Fruit fly (Drosophila melanogaster) whole organism, prepupa: ENCODE measurements around the gene cold.

Experiments used
- Blimp-1 ChIP-seq: fragments of 200-800 bp; sonication (Bioruptor generic); optimal IDR thresholded peaks from 3 replicates; lab custom pipeline; 2017; ENCODE audit warnings: missing biosample characterization, missing genetic modification characterization, mild to moderate bottlenecking, moderate library complexity, missing genetic modification reagents
- CG10631 ChIP-seq: fragments of 200-800 bp; sonication (Bioruptor generic); optimal IDR thresholded peaks from 2 replicates; lab custom pipeline; 2016; ENCODE audit warnings: missing biosample characterization, missing genetic modification characterization
- CG10669 ChIP-seq: fragments of 200-800 bp; sonication (Bioruptor generic); optimal IDR thresholded peaks from 3 replicates; lab custom pipeline; 2018; ENCODE audit warnings: missing biosample characterization, mild to moderate bottlenecking, missing genetic modification characterization, moderate library complexity
- CG11294 ChIP-seq: fragments of 200-800 bp; sonication (Bioruptor generic); IDR thresholded peaks from 2 replicates; pipeline ENCODE4 v1.3.6; 2022; ENCODE audit warnings: missing biosample characterization, missing genetic modification characterization
- CG11762 ChIP-seq: fragments of 200-800 bp; sonication (Bioruptor generic); optimal IDR thresholded peaks from 3 replicates; lab custom pipeline; 2016; ENCODE audit warnings: missing biosample characterization, missing genetic modification characterization; ENCODE audit not compliant: insufficient read depth
- CG11902 ChIP-seq: fragments of 200-800 bp; sonication (Bioruptor generic); optimal IDR thresholded peaks from 3 replicates; lab custom pipeline; 2016; ENCODE audit warnings: missing biosample characterization, missing genetic modification characterization
- CG15336 ChIP-seq: fragments of 200-800 bp; sonication (Bioruptor generic); IDR thresholded peaks from 2 replicates; pipeline ENCODE4 v1.3.6; 2022; ENCODE audit warnings: missing biosample characterization, missing genetic modification characterization
- CG16779 ChIP-seq: fragments of 200-800 bp; sonication (Bioruptor generic); optimal IDR thresholded peaks from 3 replicates; lab custom pipeline; 2017; ENCODE audit warnings: missing biosample characterization, mild to moderate bottlenecking, missing genetic modification characterization
- CG3032 ChIP-seq: fragments of 200-800 bp; optimal IDR thresholded peaks from 2 replicates; lab custom pipeline; 2019; ENCODE audit warnings: missing biosample characterization, mild to moderate bottlenecking, missing genetic modification characterization, moderate library complexity
- CG31627 ChIP-seq: fragments of 200-800 bp; sonication (Bioruptor generic); optimal IDR thresholded peaks from 3 replicates; lab custom pipeline; 2016; ENCODE audit warnings: missing biosample characterization, missing genetic modification characterization
- CG34406 ChIP-seq: fragments of 200-800 bp; sonication (Bioruptor generic); optimal IDR thresholded peaks from 3 replicates; lab custom pipeline; 2016; ENCODE audit warnings: missing biosample characterization, missing genetic modification characterization
- CG3919 ChIP-seq: fragments of 200-800 bp; sonication (Bioruptor generic); optimal IDR thresholded peaks from 3 replicates; lab custom pipeline; 2016; ENCODE audit warnings: missing biosample characterization, missing genetic modification characterization
- CG4318 ChIP-seq: fragments of 200-800 bp; sonication (Bioruptor generic); optimal IDR thresholded peaks from 3 replicates; lab custom pipeline; 2017; ENCODE audit warnings: missing biosample characterization, mild to moderate bottlenecking, missing genetic modification characterization
- CG6276 ChIP-seq: fragments of 200-800 bp; sonication (Bioruptor generic); optimal IDR thresholded peaks from 2 replicates; lab custom pipeline; 2017; ENCODE audit warnings: missing biosample characterization, mild to moderate bottlenecking, missing genetic modification characterization
- CG6792 ChIP-seq: fragments of 200-800 bp; sonication (Bioruptor generic); optimal IDR thresholded peaks from 3 replicates; lab custom pipeline; 2016; ENCODE audit warnings: missing biosample characterization, missing genetic modification characterization
- CG6808 ChIP-seq: fragments of 200-800 bp; sonication (Bioruptor generic); optimal IDR thresholded peaks from 3 replicates; lab custom pipeline; 2017; ENCODE audit warnings: missing biosample characterization, missing genetic modification characterization, mild to moderate bottlenecking, moderate library complexity, missing genetic modification reagents
- CG6854 ChIP-seq: fragments of 200-800 bp; sonication (Bioruptor generic); optimal IDR thresholded peaks from 2 replicates; lab custom pipeline; 2017; ENCODE audit warnings: missing biosample characterization, mild to moderate bottlenecking, missing genetic modification characterization
- CG7368 ChIP-seq: fragments of 200-800 bp; sonication (Bioruptor generic); optimal IDR thresholded peaks from 3 replicates; lab custom pipeline; 2016; ENCODE audit warnings: missing biosample characterization, missing genetic modification characterization
- CG8119 ChIP-seq: fragments of 200-800 bp; sonication (Bioruptor generic); IDR thresholded peaks from 3 replicates; pipeline ENCODE4 v1.3.6; 2022; ENCODE audit warnings: missing biosample characterization, missing genetic modification characterization
- CG8319 ChIP-seq: fragments of 200-800 bp; sonication (Bioruptor generic); optimal IDR thresholded peaks from 3 replicates; lab custom pipeline; 2016; ENCODE audit warnings: missing biosample characterization, missing genetic modification characterization
- CG9139 ChIP-seq: fragments of 200-800 bp; sonication (Bioruptor generic); optimal IDR thresholded peaks from 3 replicates; lab custom pipeline; 2017; ENCODE audit warnings: missing biosample characterization, mild to moderate bottlenecking, missing genetic modification characterization
- Eip75B ChIP-seq: fragments of 200-800 bp; sonication (Bioruptor generic); optimal IDR thresholded peaks from 3 replicates; lab custom pipeline; 2016; ENCODE audit warnings: missing biosample characterization, missing genetic modification characterization
- Eip78C ChIP-seq: fragments of 200-800 bp; sonication (Bioruptor generic); peaks from one replicate; lab custom pipeline; 2016; ENCODE audit warnings: missing biosample characterization, missing genetic modification characterization
- Ets21C ChIP-seq: fragments of 200-800 bp; sonication (Bioruptor generic); optimal IDR thresholded peaks from 3 replicates; lab custom pipeline; 2016; ENCODE audit warnings: missing biosample characterization, missing genetic modification characterization
- Ets96B ChIP-seq: fragments of 200-800 bp; optimal IDR thresholded peaks from 2 replicates; lab custom pipeline; 2019; ENCODE audit warnings: missing biosample characterization, mild to moderate bottlenecking, missing genetic modification characterization, moderate library complexity
- Hr38 ChIP-seq: sonication (Bioruptor generic); optimal IDR thresholded peaks from 2 replicates; lab custom pipeline; 2016; ENCODE audit warnings: missing biosample characterization, missing genetic modification characterization
- Hr39 ChIP-seq: fragments of 200-800 bp; sonication (Bioruptor generic); optimal IDR thresholded peaks from 2 replicates; lab custom pipeline; 2016; ENCODE audit warnings: missing biosample characterization, missing genetic modification characterization
- Hr4 ChIP-seq: fragments of 200-800 bp; sonication (Bioruptor generic); optimal IDR thresholded peaks from 3 replicates; lab custom pipeline; 2016; ENCODE audit warnings: missing biosample characterization, missing genetic modification characterization
- Lpt ChIP-seq: fragments of 200-800 bp; sonication (Bioruptor generic); optimal IDR thresholded peaks from 3 replicates; lab custom pipeline; 2016; ENCODE audit warnings: missing biosample characterization, missing genetic modification characterization
- Met ChIP-seq: fragments of 200-800 bp; sonication (Bioruptor generic); optimal IDR thresholded peaks from 3 replicates; lab custom pipeline; 2016; ENCODE audit warnings: missing biosample characterization, missing genetic modification characterization
- OdsH ChIP-seq: fragments of 200-800 bp; sonication (Bioruptor generic); optimal IDR thresholded peaks from 3 replicates; lab custom pipeline; 2016; ENCODE audit warnings: missing biosample characterization, missing genetic modification characterization
- Smox ChIP-seq: fragments of 200-800 bp; sonication (Bioruptor generic); optimal IDR thresholded peaks from 3 replicates; lab custom pipeline; 2016; ENCODE audit warnings: missing biosample characterization, missing genetic modification characterization
- Sox102F ChIP-seq: fragments of 200-800 bp; sonication (Bioruptor generic); optimal IDR thresholded peaks from 2 replicates; lab custom pipeline; 2016; ENCODE audit warnings: missing biosample characterization, mild to moderate bottlenecking, missing genetic modification characterization
- Sox14 ChIP-seq: fragments of 200-800 bp; sonication (Bioruptor generic); optimal IDR thresholded peaks from 3 replicates; lab custom pipeline; 2016; ENCODE audit warnings: missing biosample characterization, missing genetic modification characterization
- Sox15 ChIP-seq: fragments of 200-800 bp; sonication (Bioruptor generic); optimal IDR thresholded peaks from 3 replicates; lab custom pipeline; 2016; ENCODE audit warnings: missing biosample characterization, missing genetic modification characterization
- achi ChIP-seq: fragments of 200-800 bp; sonication (Bioruptor generic); optimal IDR thresholded peaks from 3 replicates; lab custom pipeline; 2016; ENCODE audit warnings: missing biosample characterization, missing genetic modification characterization
- acj6 ChIP-seq: fragments of 200-800 bp; sonication (Bioruptor generic); optimal IDR thresholded peaks from 3 replicates; lab custom pipeline; 2016; ENCODE audit warnings: missing biosample characterization, missing genetic modification characterization
- dsx ChIP-seq: fragments of 200-800 bp; optimal IDR thresholded peaks from 3 replicates; lab custom pipeline; 2019; ENCODE audit warnings: missing biosample characterization, mild to moderate bottlenecking, missing genetic modification characterization, moderate library complexity; ENCODE audit not compliant: poor library complexity, severe bottlenecking
- esn ChIP-seq: fragments of 200-800 bp; sonication (Bioruptor generic); optimal IDR thresholded peaks from 2 replicates; lab custom pipeline; 2016; ENCODE audit warnings: missing biosample characterization, mild to moderate bottlenecking, missing genetic modification characterization, moderate library complexity
- fd85E ChIP-seq: fragments of 200-800 bp; sonication (Bioruptor generic); optimal IDR thresholded peaks from 3 replicates; lab custom pipeline; 2016; ENCODE audit warnings: missing biosample characterization, missing genetic modification characterization
- fkh ChIP-seq: fragments of 200-800 bp; sonication (Bioruptor generic); optimal IDR thresholded peaks from 3 replicates; lab custom pipeline; 2017; ENCODE audit warnings: missing biosample characterization, mild to moderate bottlenecking, missing genetic modification characterization, moderate library complexity
- lz ChIP-seq: fragments of 200-800 bp; sonication (Bioruptor generic); optimal IDR thresholded peaks from 3 replicates; lab custom pipeline; 2016; ENCODE audit warnings: missing biosample characterization, missing genetic modification characterization
- net ChIP-seq: fragments of 200-800 bp; sonication (Bioruptor generic); optimal IDR thresholded peaks from 3 replicates; lab custom pipeline; 2016; ENCODE audit warnings: missing biosample characterization, missing genetic modification characterization
- pdm3 ChIP-seq: fragments of 200-800 bp; sonication (Bioruptor generic); optimal IDR thresholded peaks from 3 replicates; lab custom pipeline; 2016; ENCODE audit warnings: missing biosample characterization, missing genetic modification characterization
- salr ChIP-seq, 2 experiments: fragments of 200-800 bp; sonication (Bioruptor generic); optimal IDR thresholded peaks; 3 replicates each; lab custom pipeline; 2016 to 2018; ENCODE audit warnings: missing biosample characterization in 2 of 2, missing genetic modification characterization in 2 of 2, mild to moderate bottlenecking in 1 of 2
- spab ChIP-seq: fragments of 200-800 bp; sonication (Bioruptor generic); optimal IDR thresholded peaks from 2 replicates; lab custom pipeline; 2017; ENCODE audit warnings: missing biosample characterization, mild to moderate bottlenecking, missing genetic modification characterization, missing genetic modification reagents
- ss ChIP-seq, 2 experiments: fragments of 200-800 bp; sonication (Bioruptor generic); optimal IDR thresholded peaks; 2 replicates in 1 of 2; 3 replicates in 1 of 2; lab custom pipeline; 2017 to 2018; ENCODE audit warnings: mild to moderate bottlenecking in 2 of 2, missing biosample characterization in 2 of 2, missing genetic modification characterization in 2 of 2, moderate library complexity in 1 of 2
- svp ChIP-seq: fragments of 200-800 bp; sonication (Bioruptor generic); peaks from one replicate; lab custom pipeline; 2016; ENCODE audit warnings: missing biosample characterization, missing genetic modification characterization
- vri ChIP-seq: fragments of 200-800 bp; sonication (Bioruptor generic); optimal IDR thresholded peaks from 3 replicates; lab custom pipeline; 2016; ENCODE audit warnings: missing biosample characterization, mild to moderate bottlenecking, missing genetic modification characterization

The cold gene

DNA sequence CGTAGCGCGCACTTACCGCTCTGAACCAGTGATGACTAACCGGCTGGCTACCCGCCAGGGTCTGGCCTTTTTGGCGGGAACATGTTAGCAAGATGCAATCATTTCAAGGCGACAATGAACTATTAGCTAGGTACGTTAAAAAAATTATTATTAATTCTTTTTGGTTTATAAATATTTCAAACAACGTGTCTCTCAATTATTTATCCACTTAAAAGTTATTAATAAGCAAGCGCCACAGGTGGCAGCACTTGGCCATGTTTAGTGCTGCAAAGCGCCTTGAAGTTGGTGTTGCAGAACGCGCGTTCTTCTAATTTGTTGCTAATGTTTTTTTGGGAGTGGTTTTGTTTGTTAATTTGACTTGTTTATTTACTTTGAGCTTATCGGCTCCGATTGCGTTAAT is at the start of gene cold, which contains the start of gene Ipk2 (continued):
- no peak for TF ChIP-seq CG6808 (GFP tag; lab: Kevin White, UChicago)
- no peak for TF ChIP-seq Sox102F (GFP tag; lab: Kevin White, UChicago)
- TF ChIP-seq Eip78C: peak; percentile 93
- no peak for TF ChIP-seq CG16779
- peak; percentile 74 for TF ChIP-seq Sox15 (GFP tag; lab: Kevin White, UChicago)
- TF ChIP-seq Hr39 (GFP tag; lab: Kevin White, UChicago): peak; percentile 82
- TF ChIP-seq achi (GFP tag; lab: Kevin White, UChicago): peak; percentile 81
- peak; percentile 57; the same call in 2 of the 3 replicates for TF ChIP-seq CG8119 (GFP tag; lab: Robert Waterston, UW)

DNA sequence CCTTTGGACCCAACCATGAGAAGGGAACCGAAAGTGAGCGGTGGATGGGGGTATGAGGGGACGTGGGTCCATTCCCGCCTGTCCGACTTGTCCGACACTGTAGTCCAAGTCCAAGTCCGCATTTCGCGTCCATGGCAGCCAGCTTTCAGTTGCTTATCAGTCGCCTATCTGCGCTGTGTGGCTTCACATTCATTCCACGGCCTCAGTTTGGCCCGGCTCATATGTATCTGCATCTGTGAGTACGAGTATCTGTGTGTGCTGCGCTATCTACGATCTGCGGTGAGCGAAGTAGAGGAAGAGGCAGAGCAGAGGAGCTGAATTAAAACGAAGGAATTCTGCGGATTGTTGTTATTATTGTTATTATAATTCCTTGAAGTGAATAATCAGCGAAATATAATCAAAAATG is 49.6 kb upstream of the cold start:
- TF ChIP-seq CG34406 (GFP tag; lab: Kevin White, UChicago): no peak
- TF ChIP-seq CG15336 (GFP tag; lab: Robert Waterston, UW): 0 out of 2 replicates have a peak, but pooled peaks have one; percentile 38
- peak; percentile 4 for TF ChIP-seq CG7368 (GFP tag; lab: Kevin White, UChicago)
- TF ChIP-seq Met (GFP tag; lab: Kevin White, UChicago): no peak
- no peak for TF ChIP-seq Eip75B (GFP tag; lab: Kevin White, UChicago)
- TF ChIP-seq Sox14 (GFP tag; lab: Kevin White, UChicago): peak; percentile 13
- peak; percentile 35 for TF ChIP-seq CG10669 (GFP tag; lab: Kevin White, UChicago)
- no peak for TF ChIP-seq CG10631 (GFP tag; lab: Kevin White, UChicago)
- no peak for TF ChIP-seq fkh
- TF ChIP-seq net: peak; percentile 8
- TF ChIP-seq CG31627 (GFP tag; lab: Kevin White, UChicago): no peak
- no peak for TF ChIP-seq achi (GFP tag; lab: Kevin White, UChicago)
- no peak for TF ChIP-seq acj6 (GFP tag; lab: Kevin White, UChicago)
- TF ChIP-seq Smox (GFP tag; lab: Kevin White, UChicago): no peak
- TF ChIP-seq CG8119 (GFP tag; lab: Robert Waterston, UW): peak; percentile 43; the same call in 2 of the 3 replicates
- TF ChIP-seq salr (GFP tag; optimal IDR thresholded peaks at IDR 0.05; lab: Kevin White, UChicago): peak in 1 of 2 experiments; percentile 29
- TF ChIP-seq esn: no peak
- no peak for TF ChIP-seq Sox15 (GFP tag; lab: Kevin White, UChicago)
- TF ChIP-seq CG6792 (GFP tag; lab: Kevin White, UChicago): no peak
- peak; percentile 69 for TF ChIP-seq CG9139 (GFP tag; lab: Kevin White, UChicago)
- TF ChIP-seq dsx: peak; percentile 52
- TF ChIP-seq CG6854 (GFP tag; lab: Kevin White, UChicago): peak; percentile 46
- TF ChIP-seq Ets21C (GFP tag; lab: Kevin White, UChicago): no peak
- TF ChIP-seq lz (GFP tag; lab: Kevin White, UChicago): no peak
- TF ChIP-seq Hr4: peak; percentile 20
- TF ChIP-seq CG11902 (GFP tag; lab: Kevin White, UChicago): no peak
- TF ChIP-seq CG3032 (tag; lab: Kevin White, UChicago): peak; percentile 5
- TF ChIP-seq ss (GFP tag; optimal IDR thresholded peaks at IDR 0.05; lab: Kevin White, UChicago): peak; percentile 79 to 82
- TF ChIP-seq CG11762 (GFP tag; lab: Kevin White, UChicago): no peak
- TF ChIP-seq fd85E (GFP tag; lab: Kevin White, UChicago): no peak
- peak; percentile 13 for TF ChIP-seq Ets96B (tag; lab: Kevin White, UChicago)
- peak; percentile 31 for TF ChIP-seq Lpt (GFP tag; lab: Kevin White, UChicago)
- TF ChIP-seq CG6808 (GFP tag; lab: Kevin White, UChicago): peak; percentile 68
- TF ChIP-seq CG3919: peak; percentile 31
- TF ChIP-seq CG11294 (GFP tag; lab: Robert Waterston, UW): no peak
- TF ChIP-seq Hr39 (GFP tag; lab: Kevin White, UChicago): no peak
- TF ChIP-seq CG6276: peak; percentile 70
- TF ChIP-seq CG8319 (GFP tag; lab: Kevin White, UChicago): no peak
- no peak for TF ChIP-seq Hr38 (GFP tag; lab: Kevin White, UChicago)
- TF ChIP-seq svp (GFP tag; lab: Kevin White, UChicago): peak; percentile 97
- peak; percentile 10 for TF ChIP-seq OdsH (GFP tag; lab: Kevin White, UChicago)
- TF ChIP-seq Eip78C: peak; percentile 66
- no peak for TF ChIP-seq vri
- TF ChIP-seq CG4318 (GFP tag; lab: Kevin White, UChicago): no peak
- peak; percentile 55 for TF ChIP-seq spab (GFP tag; lab: Kevin White, UChicago)
- no peak for TF ChIP-seq Blimp-1 (GFP tag; lab: Kevin White, UChicago)
- TF ChIP-seq pdm3 (GFP tag; lab: Kevin White, UChicago): no peak
